Fruit fly (Drosophila melanogaster): ENCODE data around the gene CG31676.
A peak's percentile ranks its signal among the peaks of the same experiment; 100 is the strongest.

dm6 chr2L:20811039-20811652 is 29.4 kb upstream of the CG31676 start:
- TF ChIP-seq HmgD (GFP tag; optimal IDR thresholded peaks at IDR 0.05) (no peak), z (GFP tag; IDR thresholded peaks at IDR 0.05) (no peak), CG18619 (GFP tag; optimal IDR thresholded peaks at IDR 0.05) (no peak), ttk (GFP tag; IDR thresholded peaks at IDR 0.05) (peak; percentile 44; the same call in 1 of the 2 replicates), CG18476 (GFP tag; optimal IDR thresholded peaks at IDR 0.05) (peak; percentile 25), Kr (GFP tag; optimal IDR thresholded peaks at IDR 0.05) (no peak), CG17328 (GFP tag; IDR thresholded peaks at IDR 0.05) (no peak), CG32767 (GFP tag; IDR thresholded peaks at IDR 0.05) (no peak; the same call in none of the 2 replicates), Hr3 (GFP tag; optimal IDR thresholded peaks at IDR 0.05) (peak; percentile 21)

Measured in whole organism, embryonic.